Fruit fly (Drosophila melanogaster) whole organism, pupa: ENCODE data around the gene CG13123.

Experiments
- CG12605 ChIP-seq: fragments of 200-800 bp; sonication (Bioruptor generic); IDR thresholded peaks from 2 replicates; pipeline ENCODE4 v1.3.6; 2022; ENCODE audit warnings: missing biosample characterization, missing genetic modification characterization
- CG14655 ChIP-seq: fragments of 200-800 bp; sonication (Bioruptor generic); optimal IDR thresholded peaks from 3 replicates; lab custom pipeline; 2017; ENCODE audit warnings: mild to moderate bottlenecking, missing biosample characterization, missing genetic modification reagents, missing genetic modification characterization
- CG8301 ChIP-seq: fragments of 200-800 bp; sonication (Bioruptor generic); optimal IDR thresholded peaks from 2 replicates; lab custom pipeline; 2018; ENCODE audit warnings: missing biosample characterization, mild to moderate bottlenecking, missing genetic modification characterization
- CG9948 ChIP-seq: fragments of 200-800 bp; sonication (Bioruptor generic); optimal IDR thresholded peaks from 2 replicates; lab custom pipeline; 2018; ENCODE audit warnings: missing biosample characterization, mild to moderate bottlenecking, missing genetic modification characterization, moderate library complexity
- D1 ChIP-seq: fragments of 200-800 bp; sonication (Bioruptor generic); optimal IDR thresholded peaks from 2 replicates; lab custom pipeline; 2018; ENCODE audit warnings: missing biosample characterization, mild to moderate bottlenecking, missing genetic modification characterization, moderate library complexity
- EcR ChIP-seq: fragments of 200-800 bp; sonication (Bioruptor generic); optimal IDR thresholded peaks from 3 replicates; lab custom pipeline; 2019; ENCODE audit warnings: missing biosample characterization, missing genetic modification characterization, mild to moderate bottlenecking, moderate library complexity, missing genetic modification reagents
- Ets98B ChIP-seq: fragments of 200-800 bp; sonication (Bioruptor generic); IDR thresholded peaks from 2 replicates; pipeline ENCODE4 v1.3.6; 2022; ENCODE audit warnings: missing biosample characterization, missing genetic modification characterization
- gl ChIP-seq: fragments of 200-800 bp; sonication (Bioruptor generic); optimal IDR thresholded peaks from 2 replicates; lab custom pipeline; 2018; ENCODE audit warnings: missing biosample characterization, mild to moderate bottlenecking, missing genetic modification characterization

DNA sequence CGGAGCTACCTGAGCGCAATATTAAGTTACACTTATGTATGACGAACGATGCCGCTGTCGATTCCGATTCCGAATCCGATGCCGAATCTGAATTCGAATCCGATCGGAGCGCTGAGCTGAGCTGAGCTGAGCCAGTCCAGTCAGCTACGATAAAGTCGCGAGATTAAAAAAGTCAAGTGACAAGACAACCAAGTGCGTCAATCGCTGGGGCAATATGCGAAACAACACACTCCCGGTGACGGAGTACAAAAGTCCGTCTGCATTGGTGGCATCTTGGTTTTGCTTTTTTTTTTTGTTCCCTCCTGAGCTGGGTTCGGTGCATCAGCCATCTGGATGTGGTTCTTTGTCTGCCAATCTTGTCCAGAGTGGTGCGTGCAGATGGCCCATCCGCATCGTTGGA lies 13.2 kb downstream of the CG13123 start:
- no peak for TF ChIP-seq CG14655 (GFP tag; lab: Kevin White, UChicago)
- peak; percentile 15 for TF ChIP-seq EcR (GFP tag; lab: Kevin White, UChicago)
- peak; percentile 0 for TF ChIP-seq gl
- no peak for TF ChIP-seq CG9948
- no peak for TF ChIP-seq D1
- TF ChIP-seq CG8301 (tag; lab: Kevin White, UChicago), result no peak
- no peak for TF ChIP-seq Ets98B (GFP tag; lab: Robert Waterston, UW)
- no peak for TF ChIP-seq CG12605 (GFP tag; lab: Robert Waterston, UW)
